Worm (Caenorhabditis elegans) whole organism, young adult: ENCODE measurements around the gene ncx-2.

Experiments used
- D2030.7 ChIP-seq: fragments of 200-800 bp; sonication (Bioruptor generic); IDR thresholded peaks from 2 replicates; pipeline ENCODE4 v1.3.6; 2022; ENCODE audit warnings: missing genetic modification reagents, missing genetic modification characterization, missing compliant biosample characterization
- F37B4.10 ChIP-seq: fragments of 200-800 bp; sonication (Bioruptor generic); IDR thresholded peaks from 2 replicates; pipeline ENCODE4 v1.3.6; 2022; ENCODE audit warnings: missing genetic modification characterization, missing compliant biosample characterization
- attf-5 ChIP-seq: fragments of 200-800 bp; sonication (Bioruptor generic); optimal IDR thresholded peaks from 2 replicates; lab custom pipeline; 2018; ENCODE audit warnings: mild to moderate bottlenecking, missing genetic modification characterization, missing compliant biosample characterization
- ekl-4 ChIP-seq: fragments of 200-800 bp; sonication (Bioruptor generic); IDR thresholded peaks from 2 replicates; pipeline ENCODE4 v1.3.6; 2022; ENCODE audit warnings: missing genetic modification reagents, missing genetic modification characterization, missing compliant biosample characterization
- hsf-1 ChIP-seq: fragments of 200-800 bp; sonication (Bioruptor generic); IDR thresholded peaks from 2 replicates; pipeline ENCODE4 v1.3.6; 2022; ENCODE audit warnings: missing genetic modification reagents, missing genetic modification characterization, missing compliant biosample characterization
- lin-26 ChIP-seq: fragments of 200-800 bp; sonication (Bioruptor generic); IDR thresholded peaks from 2 replicates; pipeline ENCODE4 v1.3.6; 2022; ENCODE audit warnings: missing genetic modification reagents, missing genetic modification characterization, missing compliant biosample characterization
- nhr-120 ChIP-seq: fragments of 200-800 bp; sonication (Bioruptor generic); IDR thresholded peaks from 2 replicates; pipeline ENCODE4 v1.3.6; 2022; ENCODE audit warnings: missing genetic modification characterization, missing compliant biosample characterization
- snpc-1.1 ChIP-seq: sonication (generic microtip); optimal IDR thresholded peaks from 2 replicates; lab custom pipeline; 2017; ENCODE audit warnings: missing genetic modification characterization, mild to moderate bottlenecking, missing compliant biosample characterization, antibody characterized with exemption, moderate library complexity, missing genotype, missing genetic modification reagents; ENCODE audit not compliant: insufficient read depth
- ztf-18 ChIP-seq: sonication (generic microtip); optimal IDR thresholded peaks from 2 replicates; lab custom pipeline; 2016; ENCODE audit warnings: missing genotype, mild to moderate bottlenecking, missing genetic modification characterization, missing compliant biosample characterization
- ztf-25 ChIP-seq: fragments of 200-800 bp; sonication (Bioruptor generic); IDR thresholded peaks from 2 replicates; pipeline ENCODE4 v1.3.6; 2022; ENCODE audit warnings: missing genetic modification reagents, missing genetic modification characterization, missing compliant biosample characterization
- ztf-6 ChIP-seq: fragments of 200-800 bp; sonication (Bioruptor generic); IDR thresholded peaks from 2 replicates; pipeline ENCODE4 v1.3.6; 2022; ENCODE audit warnings: missing genetic modification reagents, missing genetic modification characterization, missing compliant biosample characterization

ncx-2 gene

DNA sequence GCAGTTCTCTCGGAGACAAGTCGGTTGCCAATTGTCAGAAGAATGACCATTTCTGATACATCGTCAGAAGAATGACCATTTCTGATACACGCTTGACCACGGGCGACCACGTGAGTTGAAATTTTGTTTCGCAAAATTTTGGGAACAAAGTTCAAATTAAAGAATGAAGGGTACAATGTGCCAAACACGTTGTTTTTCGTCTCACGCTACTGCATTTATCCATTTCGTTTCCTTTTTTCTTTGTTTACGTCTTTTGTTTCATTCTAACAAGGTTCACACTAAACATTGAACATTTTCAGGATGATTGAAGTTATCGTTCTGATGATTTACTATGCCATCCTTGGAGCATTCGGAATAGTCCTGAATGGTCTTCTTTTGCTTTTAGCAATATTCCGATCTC, 48.0 kb downstream of the ncx-2 start, which contains the start of gene srd-9:
Gene srd-9, plus strand, starts transcription at position 301 of the 400 bp plus-strand sequence.
- TF ChIP-seq ztf-18 (tag; lab: Kevin White, UChicago) (no peak), attf-5 (GFP tag; lab: Kevin White, UChicago) (no peak), nhr-120 (GFP tag; lab: Robert Waterston, UW) (no peak), lin-26 (GFP tag; lab: Robert Waterston, UW) (no peak), ztf-25 (GFP tag; lab: Robert Waterston, UW) (no peak), snpc-1.1 (tag; lab: Kevin White, UChicago) (no peak)

ce11 chrV:5358772-5359171, 55.3 kb downstream of the ncx-2 start, which contains the start of gene nhr-216:
Gene nhr-216 (minus strand): TSS chrV:5358872.
- no peak for TF ChIP-seq hsf-1
- TF ChIP-seq D2030.7: no peak
- TF ChIP-seq F37B4.10 (GFP tag; lab: Robert Waterston, UW): no peak
- TF ChIP-seq ekl-4 (GFP tag; lab: Robert Waterston, UW): no peak
- TF ChIP-seq ztf-6: no peak
- TF ChIP-seq, all 124 proteins: peak for 0
